Worm (Caenorhabditis elegans) whole organism, L1 larva: ENCODE data around the gene gst-18.
A peak's percentile ranks its signal among the peaks of the same experiment; 100 is the strongest.

Source experiments
- C04F5.9 ChIP-seq: sonication (generic microtip); optimal IDR thresholded peaks from 2 replicates; lab custom pipeline; 2016; ENCODE audit warnings: missing genetic modification characterization, missing compliant biosample characterization
- F16B12.6 ChIP-seq: fragments of 150-350 bp; optimal IDR thresholded peaks from 2 replicates; lab custom pipeline; 2014; ENCODE audit warnings: missing biosample characterization, missing genetic modification characterization
- Y116A8C.19 ChIP-seq: sonication (generic microtip); optimal IDR thresholded peaks from 2 replicates; lab custom pipeline; 2016; ENCODE audit warnings: missing compliant biosample characterization, missing genetic modification characterization, borderline replicate concordance
- aha-1 ChIP-seq: fragments of 150-350 bp; optimal IDR thresholded peaks from 2 replicates; lab custom pipeline; 2014; ENCODE audit warnings: missing biosample characterization, missing genetic modification characterization
- alr-1 ChIP-seq: fragments of 200-800 bp; sonication (Bioruptor generic); optimal IDR thresholded peaks from 2 replicates; lab custom pipeline; 2018; ENCODE audit warnings: borderline replicate concordance, mild to moderate bottlenecking, missing genetic modification characterization, missing compliant biosample characterization
- ama-1 ChIP-seq: fragments of 150-350 bp; optimal IDR thresholded peaks from 2 replicates; lab custom pipeline; 2014
- blmp-1 ChIP-seq: fragments of 150-350 bp; optimal IDR thresholded peaks from 2 replicates; lab custom pipeline; 2014; ENCODE audit warnings: missing biosample characterization, missing genetic modification characterization
- ceh-63 ChIP-seq: fragments of 200-800 bp; sonication (Bioruptor generic); optimal IDR thresholded peaks from 2 replicates; lab custom pipeline; 2018; ENCODE audit warnings: mild to moderate bottlenecking, missing genetic modification characterization, missing compliant biosample characterization
- ceh-8 ChIP-seq: fragments of 200-800 bp; sonication (Bioruptor generic); optimal IDR thresholded peaks from 2 replicates; lab custom pipeline; 2018; ENCODE audit warnings: mild to moderate bottlenecking, missing genetic modification characterization, moderate library complexity, missing compliant biosample characterization
- ces-1 ChIP-seq: fragments of 150-350 bp; optimal IDR thresholded peaks from 2 replicates; lab custom pipeline; 2014; ENCODE audit warnings: missing biosample characterization, missing genetic modification reagents, missing genetic modification characterization
- dpl-1 ChIP-seq, 3 experiments: fragments of 150-350 bp in 2 of 3; sonication (generic microtip) in 1 of 3; optimal IDR thresholded peaks; 2 replicates each; lab custom pipeline; 2014 to 2017; ENCODE audit warnings: missing biosample characterization in 3 of 3, missing genetic modification characterization in 3 of 3, missing genetic modification reagents in 3 of 3
- dsc-1 ChIP-seq: sonication (generic microtip); optimal IDR thresholded peaks from 2 replicates; lab custom pipeline; 2016; ENCODE audit warnings: mild to moderate bottlenecking, missing genetic modification characterization, missing compliant biosample characterization
- efl-1 ChIP-seq, 4 experiments: fragments of 150-350 bp; optimal IDR thresholded peaks in 3 of 4; peaks in 1 of 4; 1 replicate in 1 of 4; 2 replicates in 3 of 4; lab custom pipeline; 2014; ENCODE audit warnings: missing biosample characterization in 2 of 4, missing genetic modification characterization in 2 of 4, missing genetic modification reagents in 2 of 4
- efl-3 ChIP-seq: fragments of 200-800 bp; sonication (Bioruptor generic); optimal IDR thresholded peaks from 2 replicates; lab custom pipeline; 2018; ENCODE audit warnings: mild to moderate bottlenecking, missing genetic modification characterization, missing compliant biosample characterization
- egl-27 ChIP-seq, 2 experiments: fragments of 150-350 bp in 1 of 2; sonication (generic microtip); optimal IDR thresholded peaks; 3 replicates each; lab custom pipeline; 2017 to 2018; ENCODE audit warnings: missing biosample characterization in 2 of 2, missing genetic modification characterization in 2 of 2, missing genetic modification reagents in 2 of 2
- elt-2 ChIP-seq: sonication (generic microtip); optimal IDR thresholded peaks from 2 replicates; lab custom pipeline; 2016; ENCODE audit warnings: missing genetic modification characterization, mild to moderate bottlenecking, inconsistent platforms, missing compliant biosample characterization, missing genetic modification reagents
- ets-5 ChIP-seq: fragments of 200-800 bp; sonication (Bioruptor generic); IDR thresholded peaks from 2 replicates; pipeline ENCODE4 v1.3.6; 2022; ENCODE audit warnings: missing genetic modification characterization, missing compliant biosample characterization
- fkh-10 ChIP-seq: sonication (generic microtip); optimal IDR thresholded peaks from 2 replicates; lab custom pipeline; 2017; ENCODE audit warnings: missing biosample characterization, missing genetic modification reagents, missing genetic modification characterization
- fkh-4 ChIP-seq: sonication (generic microtip); optimal IDR thresholded peaks from 2 replicates; lab custom pipeline; 2016; ENCODE audit warnings: missing compliant biosample characterization, missing genetic modification characterization, borderline replicate concordance
- fkh-8 ChIP-seq: sonication (generic microtip); optimal IDR thresholded peaks from 2 replicates; lab custom pipeline; 2016; ENCODE audit warnings: mild to moderate bottlenecking, missing genetic modification characterization, missing compliant biosample characterization
- fos-1 ChIP-seq: fragments of 150-350 bp; optimal IDR thresholded peaks from 2 replicates; lab custom pipeline; 2014; ENCODE audit warnings: missing biosample characterization, missing genetic modification characterization
- grh-1 ChIP-seq: fragments of 200-800 bp; sonication (Bioruptor generic); IDR thresholded peaks from 2 replicates; pipeline ENCODE4 v1.3.6; 2022; ENCODE audit warnings: missing genetic modification reagents, missing genetic modification characterization, missing compliant biosample characterization
- hlh-4 ChIP-seq: sonication (generic microtip); optimal IDR thresholded peaks from 2 replicates; lab custom pipeline; 2016; ENCODE audit warnings: mild to moderate bottlenecking, missing genetic modification characterization, missing compliant biosample characterization
- hpl-2 ChIP-seq: fragments of 150-350 bp; optimal IDR thresholded peaks from 2 replicates; lab custom pipeline; 2014; ENCODE audit warnings: missing biosample characterization, missing genetic modification reagents, missing genetic modification characterization
- irx-1 ChIP-seq: sonication (generic microtip); optimal IDR thresholded peaks from 2 replicates; lab custom pipeline; 2016; ENCODE audit warnings: missing genetic modification characterization, missing compliant biosample characterization
- isw-1 ChIP-seq: fragments of 200-800 bp; sonication (Bioruptor generic); IDR thresholded peaks from 2 replicates; pipeline ENCODE4 v1.3.6; 2022; ENCODE audit warnings: missing genetic modification characterization, missing compliant biosample characterization
- jun-1 ChIP-seq: fragments of 150-350 bp; optimal IDR thresholded peaks from 2 replicates; lab custom pipeline; 2014; ENCODE audit warnings: missing biosample characterization, missing genetic modification reagents, missing genetic modification characterization
- lin-14 ChIP-seq: fragments of 200-800 bp; sonication (Bioruptor generic); optimal IDR thresholded peaks from 2 replicates; lab custom pipeline; 2018; ENCODE audit warnings: mild to moderate bottlenecking, missing genetic modification characterization, moderate library complexity, missing compliant biosample characterization
- lin-15B ChIP-seq: fragments of 150-350 bp; sonication (generic microtip); optimal IDR thresholded peaks from 3 replicates; lab custom pipeline; 2014; ENCODE audit warnings: missing biosample characterization, missing genetic modification characterization
- lin-35 ChIP-seq, 2 experiments: fragments of 150-350 bp; optimal IDR thresholded peaks; 2 replicates each; lab custom pipeline; 2014; ENCODE audit warnings: missing biosample characterization in 2 of 2, missing genetic modification characterization in 2 of 2, missing genetic modification reagents in 2 of 2
- lin-39 ChIP-seq: fragments of 150-350 bp; optimal IDR thresholded peaks from 2 replicates; lab custom pipeline; 2014; ENCODE audit warnings: missing biosample characterization, missing genetic modification reagents, missing genetic modification characterization
- lir-3 ChIP-seq: sonication (generic microtip); optimal IDR thresholded peaks from 2 replicates; lab custom pipeline; 2016; ENCODE audit warnings: mild to moderate bottlenecking, missing genetic modification characterization, moderate library complexity, missing compliant biosample characterization; ENCODE audit not compliant: poor library complexity
- mab-9 ChIP-seq: fragments of 200-800 bp; sonication (Bioruptor generic); IDR thresholded peaks from 2 replicates; pipeline ENCODE4 v1.3.6; 2022; ENCODE audit warnings: missing genetic modification reagents, missing genetic modification characterization, missing compliant biosample characterization
- mep-1 ChIP-seq: fragments of 150-350 bp; optimal IDR thresholded peaks from 2 replicates; lab custom pipeline; 2014; ENCODE audit warnings: missing biosample characterization, missing genetic modification characterization
- nhr-237 ChIP-seq: fragments of 150-350 bp; optimal IDR thresholded peaks from 2 replicates; lab custom pipeline; 2014; ENCODE audit warnings: missing biosample characterization, missing genetic modification characterization
- nhr-77 ChIP-seq: fragments of 150-350 bp; optimal IDR thresholded peaks from 2 replicates; lab custom pipeline; 2014; ENCODE audit warnings: missing biosample characterization, missing genetic modification characterization
- nhr-84 ChIP-seq: sonication (generic microtip); optimal IDR thresholded peaks from 2 replicates; lab custom pipeline; 2017; ENCODE audit warnings: missing biosample characterization, missing genetic modification characterization
- nhr-85 ChIP-seq: sonication (generic microtip); peaks from one replicate; lab custom pipeline; 2016; ENCODE audit warnings: missing genetic modification characterization, inconsistent platforms, missing compliant biosample characterization
- nhr-90 ChIP-seq: sonication (generic microtip); optimal IDR thresholded peaks from 2 replicates; lab custom pipeline; 2016; ENCODE audit warnings: mild to moderate bottlenecking, missing genetic modification characterization, missing compliant biosample characterization; ENCODE audit not compliant: poor library complexity
- pag-3 ChIP-seq: sonication (generic microtip); optimal IDR thresholded peaks from 2 replicates; lab custom pipeline; 2017; ENCODE audit warnings: missing genetic modification characterization, mild to moderate bottlenecking, missing compliant biosample characterization, antibody characterized with exemption, borderline replicate concordance; ENCODE audit not compliant: insufficient read depth
- pax-3 ChIP-seq: fragments of 200-800 bp; sonication (Bioruptor generic); optimal IDR thresholded peaks from 2 replicates; lab custom pipeline; 2018; ENCODE audit warnings: mild to moderate bottlenecking, missing genetic modification characterization, moderate library complexity, missing compliant biosample characterization
- skn-1 ChIP-seq: fragments of 150-350 bp; optimal IDR thresholded peaks from 2 replicates; lab custom pipeline; 2014; ENCODE audit warnings: missing biosample characterization, missing genetic modification characterization
- sox-4 ChIP-seq: sonication (generic microtip); optimal IDR thresholded peaks from 2 replicates; lab custom pipeline; 2016; ENCODE audit warnings: missing genetic modification characterization, missing compliant biosample characterization
- sup-37 ChIP-seq: fragments of 200-800 bp; sonication (Bioruptor generic); optimal IDR thresholded peaks from 2 replicates; lab custom pipeline; 2018; ENCODE audit warnings: mild to moderate bottlenecking, missing genetic modification characterization, missing compliant biosample characterization
- swsn-7 ChIP-seq: sonication (generic microtip); optimal IDR thresholded peaks from 2 replicates; lab custom pipeline; 2016; ENCODE audit warnings: missing genetic modification characterization, missing compliant biosample characterization
- unc-62 ChIP-seq: fragments of 150-350 bp; optimal IDR thresholded peaks from 2 replicates; lab custom pipeline; 2014; ENCODE audit warnings: missing biosample characterization, missing genetic modification reagents, missing genetic modification characterization
- unc-98 ChIP-seq: fragments of 200-800 bp; sonication (Bioruptor generic); IDR thresholded peaks from 2 replicates; pipeline ENCODE4 v1.3.6; 2022; ENCODE audit warnings: missing genetic modification characterization, missing compliant biosample characterization
- vab-15 ChIP-seq: sonication (generic microtip); optimal IDR thresholded peaks from 2 replicates; lab custom pipeline; 2017; ENCODE audit warnings: missing genotype, mild to moderate bottlenecking, missing genetic modification characterization, missing compliant biosample characterization
- xbp-1 ChIP-seq: sonication (generic microtip); optimal IDR thresholded peaks from 2 replicates; lab custom pipeline; 2016; ENCODE audit warnings: missing genetic modification characterization, missing compliant biosample characterization
- ztf-11 ChIP-seq, 2 experiments: sonication (generic microtip); optimal IDR thresholded peaks; 2 replicates each; lab custom pipeline; 2016 to 2017; ENCODE audit warnings: missing genetic modification characterization in 2 of 2, missing biosample characterization in 1 of 2, missing compliant biosample characterization in 1 of 2

gst-18 gene

ce11 chrII:13678555-13679119, 48.0 kb upstream of the gst-18 start (continued):
- TF ChIP-seq grh-1 (GFP tag; lab: Robert Waterston, UW), result peak; percentile 44; the same call in 1 of the 2 replicates
- TF ChIP-seq pax-3 (tag; lab: Kevin White, UChicago), result no peak
- no peak for TF ChIP-seq hlh-4
- TF ChIP-seq fkh-8 (tag; lab: Kevin White, UChicago), result no peak
- TF ChIP-seq unc-62, result no peak
- TF ChIP-seq skn-1 (tag; lab: Kevin White, UChicago), result no peak
- peak; percentile 67 for TF ChIP-seq lin-14 (GFP tag; lab: Kevin White, UChicago)
- TF ChIP-seq nhr-84, result no peak
- TF ChIP-seq irx-1 (tag; lab: Kevin White, UChicago), result no peak
- TF ChIP-seq dpl-1 (GFP tag; optimal IDR thresholded peaks at IDR 0.05; lab: Kevin White, UChicago), result no peak
- TF ChIP-seq nhr-85 (tag; lab: Kevin White, UChicago), result peak; percentile 98
- no peak for TF ChIP-seq lin-15B
- no peak for TF ChIP-seq sox-4 (tag; lab: Kevin White, UChicago)
- TF ChIP-seq lir-3 (tag; lab: Kevin White, UChicago), result no peak
- no peak for TF ChIP-seq ces-1 (GFP tag; lab: Kevin White, UChicago)
- no peak for TF ChIP-seq swsn-7 (tag; lab: Kevin White, UChicago)
- TF ChIP-seq elt-2 (tag; lab: Kevin White, UChicago), result no peak
- no peak for TF ChIP-seq jun-1 (tag; lab: Kevin White, UChicago)
- TF ChIP-seq xbp-1 (tag; lab: Kevin White, UChicago), result no peak
- no peak for TF ChIP-seq C04F5.9 (tag; lab: Kevin White, UChicago)
- TF ChIP-seq alr-1 (tag; lab: Kevin White, UChicago), result no peak
- peak in 1 of 2 experiments; percentile 54 for TF ChIP-seq lin-35 (GFP tag; optimal IDR thresholded peaks at IDR 0.05; lab: Kevin White, UChicago)
- TF ChIP-seq ztf-11 (tag; optimal IDR thresholded peaks at IDR 0.05; lab: Kevin White, UChicago), result no peak
- no peak for TF ChIP-seq nhr-77
- no peak for TF ChIP-seq aha-1 (tag; lab: Kevin White, UChicago)
- no peak for TF ChIP-seq ceh-63
- no peak for TF ChIP-seq ama-1 (lab: Kevin White, UChicago)
- peak; percentile 57 for TF ChIP-seq blmp-1 (tag; lab: Kevin White, UChicago)
- no peak for TF ChIP-seq unc-98
- no peak for TF ChIP-seq sup-37 (GFP tag; lab: Kevin White, UChicago)
- TF ChIP-seq ets-5 (GFP tag; lab: Robert Waterston, UW), result no peak
- no peak for TF ChIP-seq mep-1 (tag; lab: Kevin White, UChicago)
- TF ChIP-seq efl-1 (optimal IDR thresholded peaks at IDR 0.05; lab: Kevin White, UChicago), result no peak
- TF ChIP-seq efl-1 (GFP tag; optimal IDR thresholded peaks at IDR 0.05 in 1 of 2; lab: Kevin White, UChicago), result peak in 1 of 2 experiments; percentile 20
- peak; percentile 64 for TF ChIP-seq nhr-90 (tag; lab: Kevin White, UChicago)
- TF ChIP-seq lin-39 (tag; lab: Kevin White, UChicago), result no peak
- no peak for TF ChIP-seq efl-3 (GFP tag; lab: Kevin White, UChicago)
- TF ChIP-seq isw-1, result no peak
- TF ChIP-seq hpl-2 (GFP tag; lab: Kevin White, UChicago), result no peak
- no peak for TF ChIP-seq F16B12.6 (tag; lab: Kevin White, UChicago)
- TF ChIP-seq egl-27 (tag; optimal IDR thresholded peaks at IDR 0.05; lab: Kevin White, UChicago), result no peak
- TF ChIP-seq mab-9 (GFP tag; lab: Robert Waterston, UW), result no peak
- no peak for TF ChIP-seq dsc-1 (tag; lab: Kevin White, UChicago)
- no peak for TF ChIP-seq ceh-8
- no peak for TF ChIP-seq fkh-4
- no peak for TF ChIP-seq Y116A8C.19 (tag; lab: Kevin White, UChicago)
- no peak for TF ChIP-seq nhr-237 (tag; lab: Kevin White, UChicago)
- TF ChIP-seq pag-3 (tag; lab: Kevin White, UChicago), result no peak
- no peak for TF ChIP-seq vab-15 (tag; lab: Kevin White, UChicago)
- no peak for TF ChIP-seq fkh-10 (GFP tag; lab: Kevin White, UChicago)
- no peak for TF ChIP-seq fos-1 (tag; lab: Kevin White, UChicago)
